Fruit fly (Drosophila melanogaster) whole organism: ENCODE measurements around the gene beat-Vc.

Experiments used
- pan ChIP-seq: fragments of >200 bp; optimal IDR thresholded peaks from 2 replicates; lab custom pipeline; 2017
- psq ChIP-seq: fragments of >200 bp; optimal IDR thresholded peaks from 2 replicates; lab custom pipeline; 2017
- usp ChIP-seq: fragments of >200 bp; optimal IDR thresholded peaks from 2 replicates; lab custom pipeline; 2017; ENCODE audit warnings: missing biosample characterization, missing genetic modification characterization, mixed read lengths

DNA sequence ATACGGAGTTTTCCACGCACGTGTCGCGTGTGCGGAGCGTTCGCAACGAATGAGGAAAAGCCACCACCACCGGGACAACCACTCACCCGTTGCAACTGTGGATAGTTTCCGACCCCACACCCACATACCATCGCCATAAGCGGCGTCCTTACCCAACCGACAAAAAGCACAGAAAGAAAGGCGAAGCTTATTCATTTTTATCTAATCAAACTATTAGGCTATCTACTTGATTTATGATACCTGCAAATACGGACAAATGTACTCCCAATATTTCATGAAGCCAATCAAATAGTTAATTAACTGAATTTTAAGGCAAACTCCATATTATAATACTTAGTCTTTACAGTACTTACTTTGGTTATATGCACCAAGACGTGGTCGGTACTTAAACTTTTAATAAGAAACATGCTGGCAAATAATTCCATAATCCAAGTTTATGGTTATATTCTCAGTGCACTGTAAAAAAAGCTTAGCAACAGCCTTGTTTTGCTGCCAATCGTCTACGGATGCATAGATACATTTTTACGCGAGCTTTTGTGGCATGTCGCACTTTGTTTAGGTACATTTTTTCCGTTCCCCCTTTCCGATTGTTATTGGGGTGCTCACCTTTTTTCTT is 34.1 kb upstream of the beat-Vc start, which contains the start of gene CG31345:
- TF ChIP-seq usp (GFP tag; lab: Kevin White, UChicago): no peak
- no peak for TF ChIP-seq psq (lab: Kevin White, UChicago)
- no peak for TF ChIP-seq pan (lab: Kevin White, UChicago)
